Worm (Caenorhabditis elegans): ENCODE results near the gene F13B6.1.

- TF ChIP-seq nhr-23 (tag; optimal IDR thresholded peaks at IDR 0.05) (no peak), nhr-6 (tag; optimal IDR thresholded peaks at IDR 0.05) (no peak), skn-1 (tag; optimal IDR thresholded peaks at IDR 0.05) (no peak)
Observed at ce11 chrIV:7407301-7407700, 49.0 kb upstream of the F13B6.1 start.

Data from whole organism, L2 larva.